Fruit fly (Drosophila melanogaster) whole organism, embryonic: ENCODE measurements around the gene MICAL-like.
A peak's percentile ranks its signal among the peaks of the same experiment; 100 is the strongest.

Experiments
- Adf1 ChIP-seq: fragments of 200-800 bp; sonication (Bioruptor generic); IDR thresholded peaks from 2 replicates; pipeline ENCODE4 v1.3.6; 2022; ENCODE audit warnings: missing biosample characterization, missing genetic modification characterization
- CG11504 ChIP-seq: fragments of 200-800 bp; sonication (Bioruptor generic); optimal IDR thresholded peaks from 3 replicates; lab custom pipeline; 2019; ENCODE audit warnings: missing biosample characterization, mild to moderate bottlenecking, missing genetic modification characterization, moderate library complexity
- CG13624 ChIP-seq: fragments of 200-800 bp; sonication (Bioruptor generic); optimal IDR thresholded peaks from 2 replicates; lab custom pipeline; 2016; ENCODE audit warnings: missing biosample characterization, missing genetic modification characterization
- CG14441 ChIP-seq: fragments of 200-800 bp; sonication (Bioruptor generic); IDR thresholded peaks from 2 replicates; pipeline ENCODE4 v1.3.6; 2022; ENCODE audit warnings: missing biosample characterization, missing genetic modification characterization
- CG14667 ChIP-seq: fragments of 200-800 bp; sonication (Bioruptor generic); IDR thresholded peaks from 2 replicates; pipeline ENCODE4 v1.3.6; 2022; ENCODE audit warnings: missing biosample characterization, missing genetic modification characterization
- CG17912 ChIP-seq: fragments of 200-800 bp; sonication (Bioruptor generic); optimal IDR thresholded peaks from 2 replicates; lab custom pipeline; 2018; ENCODE audit warnings: missing biosample characterization, mild to moderate bottlenecking, missing genetic modification characterization
- CG2889 ChIP-seq: fragments of 200-800 bp; sonication (Bioruptor generic); IDR thresholded peaks from 3 replicates; pipeline ENCODE4 v1.3.6; 2022; ENCODE audit warnings: missing biosample characterization, missing genetic modification characterization
- CG30431 ChIP-seq: fragments of 200-800 bp; sonication (Bioruptor generic); optimal IDR thresholded peaks from 2 replicates; lab custom pipeline; 2017; ENCODE audit warnings: missing biosample characterization, missing genetic modification characterization
- CG33213 ChIP-seq: fragments of 200-800 bp; sonication (Bioruptor generic); optimal IDR thresholded peaks from 3 replicates; lab custom pipeline; 2016; ENCODE audit warnings: missing biosample characterization, missing genetic modification characterization
- CG3726 ChIP-seq: fragments of 200-800 bp; sonication (Bioruptor generic); IDR thresholded peaks from 3 replicates; pipeline ENCODE4, ENCODE4 v1.3.6; 2022; ENCODE audit warnings: missing biosample characterization, missing genetic modification characterization
- CG4424 ChIP-seq: fragments of 200-800 bp; sonication (Bioruptor generic); optimal IDR thresholded peaks from 3 replicates; lab custom pipeline; 2016; ENCODE audit warnings: missing biosample characterization, missing genetic modification characterization
- CG4707 ChIP-seq: fragments of 200-800 bp; sonication (Bioruptor generic); optimal IDR thresholded peaks from 2 replicates; lab custom pipeline; 2018; ENCODE audit warnings: missing biosample characterization, mild to moderate bottlenecking, missing genetic modification characterization, moderate library complexity
- CG5245 ChIP-seq: fragments of 200-800 bp; sonication (Bioruptor generic); optimal IDR thresholded peaks from 3 replicates; lab custom pipeline; 2016; ENCODE audit warnings: missing biosample characterization, missing genetic modification characterization
- CG6175 ChIP-seq: fragments of 200-800 bp; sonication (Bioruptor generic); IDR thresholded peaks from 3 replicates; pipeline ENCODE4 v1.3.6; 2022; ENCODE audit warnings: missing biosample characterization, missing genetic modification characterization
- CG6683 ChIP-seq: fragments of 200-800 bp; sonication (Bioruptor generic); optimal IDR thresholded peaks from 2 replicates; lab custom pipeline; 2017; ENCODE audit warnings: missing biosample characterization, mild to moderate bottlenecking, missing genetic modification characterization, missing genetic modification reagents
- CG7372 ChIP-seq: fragments of 200-800 bp; sonication (Bioruptor generic); IDR thresholded peaks from 2 replicates; pipeline ENCODE4 v1.3.6; 2022; ENCODE audit warnings: missing biosample characterization, missing genetic modification characterization
- CG7839 ChIP-seq: fragments of 200-800 bp; sonication (Bioruptor generic); optimal IDR thresholded peaks from 3 replicates; lab custom pipeline; 2018; ENCODE audit warnings: missing biosample characterization, mild to moderate bottlenecking, missing genetic modification characterization, moderate library complexity
- CG7987 ChIP-seq: fragments of 200-800 bp; sonication (Bioruptor generic); optimal IDR thresholded peaks from 2 replicates; lab custom pipeline; 2018; ENCODE audit warnings: missing biosample characterization, mild to moderate bottlenecking, missing genetic modification characterization, moderate library complexity
- CG8765 ChIP-seq: fragments of 200-800 bp; sonication (Bioruptor generic); IDR thresholded peaks from 2 replicates; pipeline ENCODE4 v1.3.6; 2022; ENCODE audit warnings: missing biosample characterization, missing genetic modification characterization
- CG8944 ChIP-seq: fragments of 200-800 bp; sonication (Bioruptor generic); optimal IDR thresholded peaks from 3 replicates; lab custom pipeline; 2016; ENCODE audit warnings: missing biosample characterization, missing genetic modification characterization
- CG9437 ChIP-seq: fragments of 200-800 bp; sonication (Bioruptor generic); optimal IDR thresholded peaks from 2 replicates; lab custom pipeline; 2018; ENCODE audit warnings: missing biosample characterization, mild to moderate bottlenecking, missing genetic modification characterization
- CG9727 ChIP-seq: fragments of 200-800 bp; sonication (Bioruptor generic); optimal IDR thresholded peaks from 3 replicates; lab custom pipeline; 2017; ENCODE audit warnings: missing biosample characterization, mild to moderate bottlenecking, missing genetic modification characterization
- Camta ChIP-seq: fragments of 200-800 bp; sonication (Bioruptor generic); optimal IDR thresholded peaks from 2 replicates; lab custom pipeline; 2016; ENCODE audit warnings: missing biosample characterization, missing genetic modification characterization
- Deaf1 ChIP-seq: fragments of 200-800 bp; optimal IDR thresholded peaks from 3 replicates; lab custom pipeline; 2019; ENCODE audit warnings: missing biosample characterization, mild to moderate bottlenecking, missing genetic modification characterization, moderate library complexity
- Drgx ChIP-seq: fragments of 200-800 bp; sonication (Bioruptor generic); IDR thresholded peaks from 2 replicates; pipeline ENCODE4 v1.3.6; 2022; ENCODE audit warnings: missing biosample characterization, missing genetic modification characterization
- Elba2 ChIP-seq: fragments of 200-800 bp; sonication (Bioruptor generic); optimal IDR thresholded peaks from 3 replicates; lab custom pipeline; 2016; ENCODE audit warnings: missing biosample characterization, missing genetic modification characterization
- Fer3 ChIP-seq: fragments of 200-800 bp; sonication (Bioruptor generic); optimal IDR thresholded peaks from 2 replicates; lab custom pipeline; 2018; ENCODE audit warnings: missing biosample characterization, mild to moderate bottlenecking, missing genetic modification characterization, moderate library complexity
- Kr ChIP-seq: fragments of 200-800 bp; sonication (Bioruptor generic); optimal IDR thresholded peaks from 2 replicates; lab custom pipeline; 2017; ENCODE audit warnings: missing biosample characterization, mild to moderate bottlenecking, missing genetic modification characterization
- Med ChIP-seq: fragments of 200-800 bp; sonication (Bioruptor generic); peaks from one replicate; lab custom pipeline; 2016; ENCODE audit warnings: missing biosample characterization, missing genetic modification characterization, mild to moderate bottlenecking, inconsistent platforms, moderate library complexity
- Nf-YA ChIP-seq: fragments of 200-800 bp; sonication (Bioruptor generic); IDR thresholded peaks from 2 replicates; pipeline ENCODE4 v1.3.6; 2022; ENCODE audit warnings: missing biosample characterization, missing genetic modification characterization
- Oli ChIP-seq: fragments of 200-800 bp; sonication (Bioruptor generic); optimal IDR thresholded peaks from 2 replicates; lab custom pipeline; 2018; ENCODE audit warnings: missing biosample characterization, mild to moderate bottlenecking, missing genetic modification characterization, moderate library complexity
- Opbp ChIP-seq: fragments of 200-800 bp; sonication (Bioruptor generic); IDR thresholded peaks from 3 replicates; pipeline ENCODE4 v1.3.6; 2022; ENCODE audit warnings: missing biosample characterization, missing genetic modification characterization; ENCODE audit not compliant: partially characterized antibody
- Poxn ChIP-seq: fragments of 200-800 bp; sonication (Bioruptor generic); IDR thresholded peaks from 2 replicates; pipeline ENCODE4 v1.3.6; 2022; ENCODE audit warnings: missing biosample characterization, missing genetic modification characterization
- Spps ChIP-seq: fragments of 200-800 bp; sonication (Bioruptor generic); optimal IDR thresholded peaks from 2 replicates; lab custom pipeline; 2018; ENCODE audit warnings: missing biosample characterization, mild to moderate bottlenecking, missing genetic modification characterization
- Usf ChIP-seq: fragments of 200-800 bp; sonication (Bioruptor generic); optimal IDR thresholded peaks from 2 replicates; lab custom pipeline; 2017; ENCODE audit warnings: missing genotype, missing biosample characterization, missing genetic modification characterization
- YL-1 ChIP-seq: fragments of 200-800 bp; sonication (Bioruptor generic); optimal IDR thresholded peaks from 3 replicates; lab custom pipeline; 2017; ENCODE audit warnings: missing biosample characterization, mild to moderate bottlenecking, missing genetic modification characterization
- crp ChIP-seq, 2 experiments: fragments of 200-800 bp; sonication (Bioruptor generic); optimal IDR thresholded peaks; 2 replicates in 1 of 2; 3 replicates in 1 of 2; lab custom pipeline; 2017; ENCODE audit warnings: missing biosample characterization in 2 of 2, missing genetic modification characterization in 2 of 2, mild to moderate bottlenecking in 1 of 2, moderate library complexity in 1 of 2
- hbn ChIP-seq: fragments of 200-800 bp; sonication (Bioruptor generic); IDR thresholded peaks from 2 replicates; pipeline ENCODE4 v1.3.6; 2022; ENCODE audit warnings: missing biosample characterization, missing genetic modification characterization; ENCODE audit not compliant: partially characterized antibody
- her ChIP-seq: fragments of 200-800 bp; sonication (Bioruptor generic); optimal IDR thresholded peaks from 2 replicates; lab custom pipeline; 2016; ENCODE audit warnings: missing biosample characterization, missing genetic modification characterization
- kah ChIP-seq: fragments of 200-800 bp; sonication (Bioruptor generic); optimal IDR thresholded peaks from 2 replicates; lab custom pipeline; 2018; ENCODE audit warnings: missing biosample characterization, mild to moderate bottlenecking, missing genetic modification characterization
- ken ChIP-seq: fragments of 200-800 bp; sonication (Bioruptor generic); IDR thresholded peaks from 3 replicates; pipeline ENCODE4 v1.3.6; 2022; ENCODE audit warnings: missing biosample characterization, missing genetic modification characterization
- lab ChIP-seq: fragments of 200-800 bp; sonication (Bioruptor generic); optimal IDR thresholded peaks from 3 replicates; lab custom pipeline; 2017; ENCODE audit warnings: missing biosample characterization, missing genetic modification characterization, mild to moderate bottlenecking, moderate library complexity, missing genetic modification reagents
- lbe ChIP-seq: fragments of 200-800 bp; sonication (Bioruptor generic); optimal IDR thresholded peaks from 2 replicates; lab custom pipeline; 2016; ENCODE audit warnings: missing biosample characterization, mild to moderate bottlenecking, missing genetic modification characterization
- luna ChIP-seq: fragments of 200-800 bp; sonication (Bioruptor generic); optimal IDR thresholded peaks from 2 replicates; lab custom pipeline; 2016; ENCODE audit warnings: missing biosample characterization, missing genetic modification characterization
- mld ChIP-seq: fragments of 200-800 bp; sonication (Bioruptor generic); IDR thresholded peaks from 3 replicates; pipeline ENCODE4 v1.3.6; 2022; ENCODE audit warnings: missing biosample characterization, missing genetic modification characterization; ENCODE audit not compliant: partially characterized antibody
- salm ChIP-seq: fragments of 200-800 bp; sonication (Bioruptor generic); optimal IDR thresholded peaks from 2 replicates; lab custom pipeline; 2018; ENCODE audit warnings: missing biosample characterization, mild to moderate bottlenecking, missing genetic modification characterization
- sd ChIP-seq: fragments of 200-800 bp; sonication (Bioruptor generic); optimal IDR thresholded peaks from 3 replicates; lab custom pipeline; 2018; ENCODE audit warnings: missing biosample characterization, mild to moderate bottlenecking, missing genetic modification characterization, moderate library complexity
- sens ChIP-seq: fragments of 200-800 bp; sonication (Bioruptor generic); peaks from one replicate; lab custom pipeline; 2016; ENCODE audit warnings: missing biosample characterization, missing genetic modification characterization
- sim ChIP-seq: fragments of 200-800 bp; sonication (Bioruptor generic); IDR thresholded peaks from 2 replicates; pipeline ENCODE4 v1.3.6; 2022; ENCODE audit warnings: missing biosample characterization, missing genetic modification characterization
- tll ChIP-seq, 2 experiments: fragments of 200-800 bp in 1 of 2; fragments of >200 bp in 1 of 2; sonication (Bioruptor generic) in 1 of 2; optimal IDR thresholded peaks; 2 replicates each; lab custom pipeline; 2017 to 2019; ENCODE audit warnings: missing biosample characterization in 2 of 2, missing genetic modification characterization in 2 of 2, mild to moderate bottlenecking in 1 of 2, moderate library complexity in 1 of 2
- trem ChIP-seq: fragments of 200-800 bp; optimal IDR thresholded peaks from 3 replicates; lab custom pipeline; 2019; ENCODE audit warnings: missing biosample characterization, mild to moderate bottlenecking, missing genetic modification characterization, moderate library complexity
- tx ChIP-seq: fragments of 200-800 bp; sonication (Bioruptor generic); optimal IDR thresholded peaks from 2 replicates; lab custom pipeline; 2016; ENCODE audit warnings: missing biosample characterization, missing genetic modification characterization

MICAL-like gene

DNA sequence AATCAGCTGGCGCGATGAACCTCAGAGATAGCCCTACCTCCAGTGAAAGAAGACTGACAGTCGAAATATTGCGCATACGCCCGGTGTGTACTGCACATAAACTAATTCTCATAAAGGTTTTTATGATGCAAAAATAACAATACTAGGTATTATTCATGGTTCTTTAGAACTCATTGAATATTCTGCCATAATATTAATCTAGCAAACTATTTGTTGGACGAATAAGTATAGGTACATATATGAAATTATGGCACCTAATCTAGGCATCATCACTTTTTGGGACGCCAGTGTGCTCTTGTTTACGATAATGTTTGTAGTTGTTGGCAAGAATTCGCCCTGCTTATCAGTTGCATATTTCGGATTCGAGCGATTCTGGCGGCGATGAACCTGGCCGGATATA, 6.6 kb upstream of the MICAL-like start (continued):
- TF ChIP-seq salm (tag; lab: Kevin White, UChicago) (no peak), Spps (tag; lab: Kevin White, UChicago) (no peak), Kr (GFP tag; lab: Kevin White, UChicago) (no peak), CG6175 (GFP tag; lab: Robert Waterston, UW) (no peak), CG14667 (GFP tag; lab: Robert Waterston, UW) (no peak), CG7839 (peak; percentile 37), Fer3 (tag; lab: Kevin White, UChicago) (peak; percentile 19), CG11504 (tag; lab: Kevin White, UChicago) (peak; percentile 43), CG8944 (GFP tag; lab: Kevin White, UChicago) (no peak), CG13624 (GFP tag; lab: Kevin White, UChicago) (no peak), Usf (GFP tag; lab: Kevin White, UChicago) (no peak), CG33213 (GFP tag; lab: Kevin White, UChicago) (no peak), Med (GFP tag; lab: Kevin White, UChicago) (peak; percentile 81), crp (GFP tag; optimal IDR thresholded peaks at IDR 0.05; lab: Kevin White, UChicago) (peak in 1 of 2 experiments; percentile 19), CG6683 (GFP tag; lab: Kevin White, UChicago) (no peak), CG4424 (no peak), sd (tag; lab: Kevin White, UChicago) (peak; percentile 97), CG7372 (GFP tag; lab: Robert Waterston, UW) (peak; percentile 82), sens (GFP tag; lab: Kevin White, UChicago) (no peak), Opbp (GFP tag; lab: Robert Waterston, UW) (no peak), Oli (tag; lab: Kevin White, UChicago) (no peak), CG14441 (GFP tag; lab: Robert Waterston, UW) (0 out of 2 replicates have a peak, but pooled peaks have one; percentile 27), ken (GFP tag; lab: Robert Waterston, UW) (no peak), CG2889 (GFP tag; lab: Robert Waterston, UW) (no peak), Poxn (GFP tag; lab: Robert Waterston, UW) (no peak), luna (no peak), CG5245 (no peak), CG8765 (GFP tag; lab: Robert Waterston, UW) (no peak), CG9727 (GFP tag; lab: Kevin White, UChicago) (no peak), lbe (peak; percentile 45), CG7987 (GFP tag; lab: Kevin White, UChicago) (no peak), lab (GFP tag; lab: Kevin White, UChicago) (peak; percentile 30), hbn (no peak), CG4707 (GFP tag; lab: Kevin White, UChicago) (no peak), Nf-YA (GFP tag; lab: Robert Waterston, UW) (no peak), sim (no peak), Deaf1 (no peak), CG9437 (no peak), tll (GFP tag; optimal IDR thresholded peaks at IDR 0.05; lab: Kevin White, UChicago) (no peak), CG17912 (GFP tag; lab: Kevin White, UChicago) (no peak), mld (no peak), kah (no peak), tx (GFP tag; lab: Kevin White, UChicago) (no peak), YL-1 (GFP tag; lab: Kevin White, UChicago) (no peak), Camta (no peak), her (GFP tag; lab: Kevin White, UChicago) (no peak), trem (tag; lab: Kevin White, UChicago) (no peak), Adf1 (GFP tag; lab: Robert Waterston, UW) (no peak), Elba2 (GFP tag; lab: Kevin White, UChicago) (no peak), CG30431 (GFP tag; lab: Kevin White, UChicago) (no peak), CG3726 (GFP tag; lab: Robert Waterston, UW) (no peak), Drgx (GFP tag; lab: Robert Waterston, UW) (peak; percentile 47; the same call in 1 of the 2 replicates)
